Fruit fly (Drosophila melanogaster) whole organism, embryonic: ENCODE data around the gene CG4951.

Source experiments
- CG10147 ChIP-seq: fragments of 200-800 bp; sonication (Bioruptor generic); optimal IDR thresholded peaks from 2 replicates; lab custom pipeline; 2019; ENCODE audit warnings: missing biosample characterization, mild to moderate bottlenecking, missing genetic modification characterization, moderate library complexity
- CG10267 ChIP-seq: fragments of 200-800 bp; sonication (Bioruptor generic); optimal IDR thresholded peaks from 2 replicates; lab custom pipeline; 2018; ENCODE audit warnings: missing biosample characterization, mild to moderate bottlenecking, missing genetic modification characterization, moderate library complexity
- CG10274 ChIP-seq: fragments of 200-800 bp; sonication (Bioruptor generic); optimal IDR thresholded peaks from 3 replicates; lab custom pipeline; 2017; ENCODE audit warnings: missing biosample characterization, mild to moderate bottlenecking, missing genetic modification characterization
- CG10979 ChIP-seq: fragments of 200-800 bp; sonication (Bioruptor generic); optimal IDR thresholded peaks from 2 replicates; lab custom pipeline; 2018; ENCODE audit warnings: missing biosample characterization, mild to moderate bottlenecking, missing genetic modification characterization, moderate library complexity
- CG11247 ChIP-seq: fragments of 200-800 bp; sonication (Bioruptor generic); IDR thresholded peaks from 2 replicates; pipeline ENCODE4 v1.3.6; 2022; ENCODE audit warnings: missing biosample characterization, missing genetic modification characterization
- CG11504 ChIP-seq: fragments of 200-800 bp; sonication (Bioruptor generic); optimal IDR thresholded peaks from 3 replicates; lab custom pipeline; 2019; ENCODE audit warnings: missing biosample characterization, mild to moderate bottlenecking, missing genetic modification characterization, moderate library complexity
- CG11723 ChIP-seq: fragments of 200-800 bp; sonication (Bioruptor generic); optimal IDR thresholded peaks from 2 replicates; lab custom pipeline; 2017; ENCODE audit warnings: missing biosample characterization, mild to moderate bottlenecking, missing genetic modification characterization
- CG12155 ChIP-seq: fragments of 200-800 bp; sonication (Bioruptor generic); optimal IDR thresholded peaks from 3 replicates; lab custom pipeline; 2016; ENCODE audit warnings: missing biosample characterization, missing genetic modification characterization
- CG13894 ChIP-seq: fragments of 200-800 bp; sonication (Bioruptor generic); optimal IDR thresholded peaks from 3 replicates; lab custom pipeline; 2018; ENCODE audit warnings: missing biosample characterization, mild to moderate bottlenecking, missing genetic modification characterization, moderate library complexity
- CG15601 ChIP-seq: fragments of 200-800 bp; sonication (Bioruptor generic); optimal IDR thresholded peaks from 3 replicates; lab custom pipeline; 2019; ENCODE audit warnings: missing biosample characterization, mild to moderate bottlenecking, missing genetic modification characterization, moderate library complexity
- CG17361 ChIP-seq: fragments of 200-800 bp; sonication (Bioruptor generic); IDR thresholded peaks from 3 replicates; pipeline ENCODE4 v1.3.6; 2022; ENCODE audit warnings: missing biosample characterization, missing genetic modification characterization
- CG17385 ChIP-seq: fragments of 200-800 bp; sonication (Bioruptor generic); optimal IDR thresholded peaks from 3 replicates; lab custom pipeline; 2018; ENCODE audit warnings: missing biosample characterization, mild to moderate bottlenecking, missing genetic modification characterization
- CG17612 ChIP-seq: fragments of 200-800 bp; sonication (Bioruptor generic); IDR thresholded peaks from 2 replicates; pipeline ENCODE4 v1.3.6; 2022; ENCODE audit warnings: missing biosample characterization, missing genetic modification characterization
- CG18262 ChIP-seq: fragments of 200-800 bp; optimal IDR thresholded peaks from 3 replicates; lab custom pipeline; 2019; ENCODE audit warnings: missing biosample characterization, mild to moderate bottlenecking, missing genetic modification characterization, moderate library complexity
- CG31388 ChIP-seq: fragments of 200-800 bp; sonication (Bioruptor generic); optimal IDR thresholded peaks from 2 replicates; lab custom pipeline; 2016; ENCODE audit warnings: missing biosample characterization, missing genetic modification characterization
- CG32772 ChIP-seq: fragments of 200-800 bp; sonication (Bioruptor generic); IDR thresholded peaks from 2 replicates; pipeline ENCODE4 v1.3.6; 2022; ENCODE audit warnings: missing biosample characterization, missing genetic modification characterization
- CG3281 ChIP-seq: fragments of 200-800 bp; sonication (Bioruptor generic); optimal IDR thresholded peaks from 3 replicates; lab custom pipeline; 2017; ENCODE audit warnings: missing biosample characterization, mild to moderate bottlenecking, missing genetic modification characterization
- CG43689 ChIP-seq: fragments of 200-800 bp; sonication (Bioruptor generic); IDR thresholded peaks from 2 replicates; pipeline ENCODE4 v1.3.6; 2022; ENCODE audit warnings: missing biosample characterization, missing genetic modification characterization
- CG5245 ChIP-seq: fragments of 200-800 bp; sonication (Bioruptor generic); optimal IDR thresholded peaks from 3 replicates; lab custom pipeline; 2016; ENCODE audit warnings: missing biosample characterization, missing genetic modification characterization
- CG7271 ChIP-seq: fragments of 200-800 bp; sonication (Bioruptor generic); optimal IDR thresholded peaks from 2 replicates; lab custom pipeline; 2018; ENCODE audit warnings: missing biosample characterization, mild to moderate bottlenecking, missing genetic modification characterization, moderate library complexity
- CG7786 ChIP-seq: fragments of 200-800 bp; sonication (Bioruptor generic); optimal IDR thresholded peaks from 2 replicates; lab custom pipeline; 2016; ENCODE audit warnings: missing biosample characterization, missing genetic modification characterization
- CG8765 ChIP-seq: fragments of 200-800 bp; sonication (Bioruptor generic); IDR thresholded peaks from 2 replicates; pipeline ENCODE4 v1.3.6; 2022; ENCODE audit warnings: missing biosample characterization, missing genetic modification characterization
- CG9817 ChIP-seq: fragments of 200-800 bp; sonication (Bioruptor generic); optimal IDR thresholded peaks from 2 replicates; lab custom pipeline; 2018; ENCODE audit warnings: missing biosample characterization, mild to moderate bottlenecking, missing genetic modification characterization, moderate library complexity
- Camta ChIP-seq: fragments of 200-800 bp; sonication (Bioruptor generic); optimal IDR thresholded peaks from 2 replicates; lab custom pipeline; 2016; ENCODE audit warnings: missing biosample characterization, missing genetic modification characterization
- E2f2 ChIP-seq: fragments of 200-800 bp; sonication (Bioruptor generic); IDR thresholded peaks from 2 replicates; pipeline ENCODE4 v1.3.6; 2022; ENCODE audit warnings: missing biosample characterization, missing genetic modification characterization
- Hand ChIP-seq: fragments of 200-800 bp; sonication (Bioruptor generic); optimal IDR thresholded peaks from 2 replicates; lab custom pipeline; 2017; ENCODE audit warnings: mild to moderate bottlenecking, missing biosample characterization, missing genetic modification reagents, missing genetic modification characterization
- Hr51 ChIP-seq, 2 experiments: fragments of 200-800 bp; sonication (Bioruptor generic); optimal IDR thresholded peaks; 2 replicates in 1 of 2; 3 replicates in 1 of 2; lab custom pipeline; 2016 to 2018; ENCODE audit warnings: missing biosample characterization in 2 of 2, missing genetic modification characterization in 2 of 2, mild to moderate bottlenecking in 1 of 2, moderate library complexity in 1 of 2
- Jarid2 ChIP-seq: fragments of 200-800 bp; sonication (Bioruptor generic); optimal IDR thresholded peaks from 3 replicates; lab custom pipeline; 2017; ENCODE audit warnings: mild to moderate bottlenecking, missing biosample characterization, missing genetic modification reagents, missing genetic modification characterization
- Optix ChIP-seq: fragments of 200-800 bp; sonication (Bioruptor generic); IDR thresholded peaks from 3 replicates; pipeline ENCODE4 v1.3.6; 2022; ENCODE audit warnings: missing biosample characterization, missing genetic modification characterization
- Six4 ChIP-seq: fragments of 200-800 bp; sonication (Bioruptor generic); optimal IDR thresholded peaks from 2 replicates; lab custom pipeline; 2016; ENCODE audit warnings: missing biosample characterization, missing genetic modification characterization
- al ChIP-seq: fragments of 200-800 bp; sonication (Bioruptor generic); IDR thresholded peaks from 2 replicates; pipeline ENCODE4 v1.3.6; 2022; ENCODE audit warnings: missing biosample characterization, missing genetic modification characterization
- amos ChIP-seq: fragments of 200-800 bp; sonication (Bioruptor generic); IDR thresholded peaks from 2 replicates; pipeline ENCODE4 v1.3.6; 2022; ENCODE audit warnings: missing biosample characterization, missing genetic modification characterization; ENCODE audit not compliant: partially characterized antibody
- ase ChIP-seq: fragments of 200-800 bp; sonication (Bioruptor generic); IDR thresholded peaks from 3 replicates; pipeline ENCODE4 v1.3.6; 2022; ENCODE audit warnings: missing biosample characterization, missing genetic modification characterization
- bigmax ChIP-seq: fragments of 200-800 bp; sonication (Bioruptor generic); optimal IDR thresholded peaks from 2 replicates; lab custom pipeline; 2018; ENCODE audit warnings: missing biosample characterization, mild to moderate bottlenecking, missing genetic modification characterization
- crp ChIP-seq, 2 experiments: fragments of 200-800 bp; sonication (Bioruptor generic); optimal IDR thresholded peaks; 2 replicates in 1 of 2; 3 replicates in 1 of 2; lab custom pipeline; 2017; ENCODE audit warnings: missing biosample characterization in 2 of 2, missing genetic modification characterization in 2 of 2, mild to moderate bottlenecking in 1 of 2, moderate library complexity in 1 of 2
- dpn ChIP-seq, 2 experiments: fragments of 200-800 bp; sonication (Bioruptor generic); optimal IDR thresholded peaks; 3 replicates each; lab custom pipeline; 2016; ENCODE audit warnings: missing biosample characterization in 2 of 2, missing genetic modification characterization in 2 of 2
- fd96Cb ChIP-seq: fragments of 200-800 bp; sonication (Bioruptor generic); optimal IDR thresholded peaks from 2 replicates; lab custom pipeline; 2018; ENCODE audit warnings: missing biosample characterization, mild to moderate bottlenecking, missing genetic modification characterization, moderate library complexity
- fru ChIP-seq: fragments of >200 bp; optimal IDR thresholded peaks from 2 replicates; lab custom pipeline; 2017
- gro ChIP-seq: fragments of 200-800 bp; sonication (Bioruptor generic); optimal IDR thresholded peaks from 2 replicates; lab custom pipeline; 2016; ENCODE audit warnings: missing biosample characterization, missing genetic modification characterization
- hkb ChIP-seq, 2 experiments: fragments of 200-800 bp in 1 of 2; fragments of >200 bp in 1 of 2; sonication (Bioruptor generic) in 1 of 2; IDR thresholded peaks in 1 of 2; optimal IDR thresholded peaks in 1 of 2; 2 replicates each; pipeline versions ENCODE4 v1.3.6 to Lab custom; 2017 to 2022; ENCODE audit warnings: missing biosample characterization in 1 of 2, missing genetic modification characterization in 1 of 2
- lmd ChIP-seq: fragments of 200-800 bp; sonication (Bioruptor generic); IDR thresholded peaks from 2 replicates; pipeline ENCODE4 v1.3.6; 2022; ENCODE audit warnings: missing biosample characterization, missing genetic modification characterization
- mam ChIP-seq: fragments of 200-800 bp; sonication (Bioruptor generic); optimal IDR thresholded peaks from 3 replicates; lab custom pipeline; 2016; ENCODE audit warnings: missing biosample characterization, missing genetic modification characterization
- pzg ChIP-seq: fragments of 200-800 bp; sonication (Bioruptor generic); optimal IDR thresholded peaks from 3 replicates; lab custom pipeline; 2018; ENCODE audit warnings: missing biosample characterization, mild to moderate bottlenecking, missing genetic modification characterization, moderate library complexity
- ranshi ChIP-seq: fragments of 200-800 bp; sonication (Bioruptor generic); IDR thresholded peaks from 2 replicates; pipeline ENCODE4 v1.3.6; 2022; ENCODE audit warnings: missing biosample characterization, missing genetic modification characterization
- salm ChIP-seq: fragments of 200-800 bp; sonication (Bioruptor generic); optimal IDR thresholded peaks from 2 replicates; lab custom pipeline; 2018; ENCODE audit warnings: missing biosample characterization, mild to moderate bottlenecking, missing genetic modification characterization
- slou ChIP-seq: fragments of 200-800 bp; sonication (Bioruptor generic); optimal IDR thresholded peaks from 3 replicates; lab custom pipeline; 2016; ENCODE audit warnings: missing biosample characterization, missing genetic modification characterization
- stwl ChIP-seq: fragments of 200-800 bp; sonication (Bioruptor generic); optimal IDR thresholded peaks from 3 replicates; lab custom pipeline; 2018; ENCODE audit warnings: missing biosample characterization, mild to moderate bottlenecking, missing genetic modification characterization, moderate library complexity
- tgo ChIP-seq: fragments of 200-800 bp; sonication (Bioruptor generic); IDR thresholded peaks from 3 replicates; pipeline ENCODE4 v1.3.6; 2022; ENCODE audit warnings: missing biosample characterization, missing genetic modification characterization
- tna ChIP-seq: fragments of 200-800 bp; sonication (Bioruptor generic); IDR thresholded peaks from 2 replicates; pipeline ENCODE4 v1.3.6; 2022; ENCODE audit warnings: missing biosample characterization, missing genetic modification characterization; ENCODE audit not compliant: partially characterized antibody
- toy ChIP-seq: fragments of 200-800 bp; sonication (Bioruptor generic); IDR thresholded peaks from 2 replicates; pipeline ENCODE4 v1.3.6; 2022; ENCODE audit warnings: missing biosample characterization, missing genetic modification characterization

Gene CG4951

DNA sequence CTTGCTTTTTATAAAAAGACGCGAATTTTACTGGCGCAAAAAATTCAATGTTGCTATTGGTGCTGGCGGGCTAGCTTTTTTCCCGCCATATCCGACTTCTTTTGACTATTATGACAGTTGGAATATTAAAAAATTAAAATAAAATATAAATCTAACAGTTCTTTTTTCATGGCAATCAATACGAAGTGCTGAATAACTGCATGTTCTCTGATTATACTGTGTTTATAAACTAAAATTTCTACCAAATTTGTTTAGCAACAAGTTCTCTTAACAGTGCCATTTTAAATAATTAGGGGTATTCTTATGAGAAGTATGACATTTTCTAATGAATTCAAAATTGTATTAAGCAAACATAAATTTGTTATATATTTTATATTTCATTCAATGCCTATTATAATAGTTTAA is 34.5 kb downstream of the CG4951 start, which contains the start of gene Boh1 (continued):
- TF ChIP-seq amos: no peak
- no peak for TF ChIP-seq CG31388
- peak; percentile 24; the same call in 1 of the 3 replicates for TF ChIP-seq tgo
- no peak for TF ChIP-seq Optix
- TF ChIP-seq ase (GFP tag; lab: Robert Waterston, UW): no peak
- TF ChIP-seq CG10147 (GFP tag; lab: Kevin White, UChicago): peak; percentile 8
- TF ChIP-seq al: no peak
- TF ChIP-seq CG7786 (GFP tag; lab: Kevin White, UChicago): no peak
- TF ChIP-seq CG11247: no peak
- peak; percentile 2 for TF ChIP-seq CG9817 (tag; lab: Kevin White, UChicago)
- peak; percentile 36 for TF ChIP-seq CG10979 (tag; lab: Kevin White, UChicago)
- TF ChIP-seq fd96Cb: no peak
- TF ChIP-seq Hand (GFP tag; lab: Kevin White, UChicago): no peak
- TF ChIP-seq pzg (GFP tag; lab: Kevin White, UChicago): peak; percentile 15
- TF ChIP-seq toy (GFP tag; lab: Robert Waterston, UW): no peak
- TF ChIP-seq CG17361: peak; percentile 69; the same call in 2 of the 3 replicates
- no peak for TF ChIP-seq crp (GFP tag; optimal IDR thresholded peaks at IDR 0.05; lab: Kevin White, UChicago)
- peak; percentile 15 for TF ChIP-seq CG12155 (GFP tag; lab: Kevin White, UChicago)
- no peak for TF ChIP-seq salm (tag; lab: Kevin White, UChicago)
- no peak for TF ChIP-seq Jarid2 (GFP tag; lab: Kevin White, UChicago)
- TF ChIP-seq ranshi (GFP tag; lab: Robert Waterston, UW): no peak
- TF ChIP-seq Hr51 (GFP tag; optimal IDR thresholded peaks at IDR 0.05; lab: Kevin White, UChicago): peak in 1 of 2 experiments; percentile 24
- TF ChIP-seq slou: no peak
- no peak for TF ChIP-seq CG11723
- TF ChIP-seq CG10274 (GFP tag; lab: Kevin White, UChicago): no peak
- TF ChIP-seq gro (GFP tag; lab: Kevin White, UChicago): no peak
- no peak for TF ChIP-seq lmd (GFP tag; lab: Robert Waterston, UW)
- TF ChIP-seq CG5245 (GFP tag; lab: Kevin White, UChicago): no peak
- TF ChIP-seq CG7271 (tag; lab: Kevin White, UChicago): no peak
- no peak for TF ChIP-seq tna (GFP tag; lab: Robert Waterston, UW)
- TF ChIP-seq CG32772: no peak
- TF ChIP-seq fru (lab: Kevin White, UChicago): no peak
- no peak for TF ChIP-seq CG13894 (tag; lab: Kevin White, UChicago)
- peak; percentile 16 for TF ChIP-seq CG3281 (GFP tag; lab: Kevin White, UChicago)
- peak in 1 of 2 experiments; percentile 9 for TF ChIP-seq dpn (GFP tag; optimal IDR thresholded peaks at IDR 0.05; lab: Kevin White, UChicago)
- no peak for TF ChIP-seq CG43689 (GFP tag; lab: Robert Waterston, UW)
- no peak for TF ChIP-seq hkb (optimal IDR thresholded peaks at IDR 0.05; lab: Kevin White, UChicago)
- peak; percentile 32; the same call in 1 of the 2 replicates for TF ChIP-seq hkb (GFP tag; IDR thresholded peaks at IDR 0.05; lab: Robert Waterston, UW)
- TF ChIP-seq mam: no peak
- TF ChIP-seq stwl (tag; lab: Kevin White, UChicago): peak; percentile 39
- no peak for TF ChIP-seq Camta (GFP tag; lab: Kevin White, UChicago)
- peak; percentile 90 for TF ChIP-seq CG11504 (tag; lab: Kevin White, UChicago)
- TF ChIP-seq CG17385: peak; percentile 52
- peak; percentile 32 for TF ChIP-seq CG15601 (tag; lab: Kevin White, UChicago)
- TF ChIP-seq CG10267 (tag; lab: Kevin White, UChicago): peak; percentile 76
- TF ChIP-seq bigmax: no peak
- TF ChIP-seq CG18262 (tag; lab: Kevin White, UChicago): peak; percentile 47
- TF ChIP-seq E2f2: peak; percentile 28; the same call in 1 of the 2 replicates
- TF ChIP-seq CG8765 (GFP tag; lab: Robert Waterston, UW): no peak
- no peak for TF ChIP-seq CG17612
- TF ChIP-seq Six4: no peak
